Worm (Caenorhabditis elegans) whole organism, L4 larva: ENCODE data around the gene Y39A1C.1.

ENCODE experiments used
- F44E2.7 ChIP-seq: fragments of 200-800 bp; sonication (Bioruptor generic); IDR thresholded peaks from 2 replicates; pipeline ENCODE4 v2.1.2; 2022; ENCODE audit warnings: missing genetic modification characterization, missing compliant biosample characterization
- T20F7.1 ChIP-seq: fragments of 200-800 bp; sonication (Bioruptor generic); optimal IDR thresholded peaks from 2 replicates; lab custom pipeline; 2018; ENCODE audit warnings: mild to moderate bottlenecking, missing genetic modification characterization, missing compliant biosample characterization
- ZK546.5 ChIP-seq, 2 experiments: sonication (generic microtip); optimal IDR thresholded peaks; 2 replicates each; lab custom pipeline; 2017; ENCODE audit warnings: missing biosample characterization in 2 of 2, missing genetic modification characterization in 2 of 2
- aha-1 ChIP-seq: fragments of 150-350 bp; peaks from one replicate; lab custom pipeline; 2014; ENCODE audit warnings: missing biosample characterization, missing genetic modification characterization
- ama-1 ChIP-seq: fragments of 150-350 bp; optimal IDR thresholded peaks from 2 replicates; lab custom pipeline; 2014; ENCODE audit warnings: inconsistent platforms, mixed read lengths
- ceh-20 ChIP-seq: fragments of 200-800 bp; sonication (Bioruptor generic); IDR thresholded peaks from 2 replicates; pipeline ENCODE4 v1.3.6; 2022; ENCODE audit warnings: missing genetic modification reagents, missing genetic modification characterization, missing compliant biosample characterization
- ceh-62 ChIP-seq: sonication (generic microtip); optimal IDR thresholded peaks from 2 replicates; lab custom pipeline; 2017; ENCODE audit warnings: missing biosample characterization, missing genetic modification characterization
- ctbp-1 ChIP-seq: fragments of 200-800 bp; sonication (Bioruptor generic); IDR thresholded peaks from 2 replicates; pipeline ENCODE4 v1.3.6; 2022; ENCODE audit warnings: missing genetic modification reagents, missing genetic modification characterization, missing compliant biosample characterization
- dpl-1 ChIP-seq: fragments of 150-350 bp; optimal IDR thresholded peaks from 2 replicates; lab custom pipeline; 2014; ENCODE audit warnings: missing biosample characterization, missing genetic modification reagents, missing genetic modification characterization
- egl-43 ChIP-seq: fragments of 200-800 bp; sonication (Bioruptor generic); IDR thresholded peaks from 2 replicates; pipeline ENCODE4 v1.3.6; 2022; ENCODE audit warnings: missing genetic modification reagents, missing genetic modification characterization, missing compliant biosample characterization
- fkh-10 ChIP-seq: fragments of 150-350 bp; optimal IDR thresholded peaks from 2 replicates; lab custom pipeline; 2014; ENCODE audit warnings: missing biosample characterization, missing genetic modification reagents, missing genetic modification characterization
- hlh-11 ChIP-seq: fragments of 200-800 bp; sonication (Bioruptor generic); optimal IDR thresholded peaks from 2 replicates; lab custom pipeline; 2018; ENCODE audit warnings: mild to moderate bottlenecking, missing genetic modification characterization, missing compliant biosample characterization
- hlh-30 ChIP-seq: sonication (generic microtip); optimal IDR thresholded peaks from 2 replicates; lab custom pipeline; 2017; ENCODE audit warnings: antibody characterized with exemption, mild to moderate bottlenecking, missing genetic modification characterization, missing compliant biosample characterization; ENCODE audit not compliant: insufficient read depth
- hmg-1.1 ChIP-seq: fragments of 200-800 bp; sonication (Bioruptor generic); IDR thresholded peaks from 2 replicates; pipeline ENCODE4 v1.3.6; 2022; ENCODE audit warnings: missing genetic modification reagents, missing genetic modification characterization, missing compliant biosample characterization
- jun-1 ChIP-seq: fragments of 150-350 bp; optimal IDR thresholded peaks from 2 replicates; lab custom pipeline; 2014; ENCODE audit warnings: missing biosample characterization, missing genetic modification reagents, missing genetic modification characterization
- lim-7 ChIP-seq: fragments of 200-800 bp; sonication (Bioruptor generic); IDR thresholded peaks from 2 replicates; pipeline ENCODE4 v1.3.6; 2022; ENCODE audit warnings: missing genetic modification characterization, missing compliant biosample characterization
- lin-13 ChIP-seq: fragments of 150-350 bp; optimal IDR thresholded peaks from 2 replicates; lab custom pipeline; 2014; ENCODE audit warnings: missing biosample characterization, missing genetic modification reagents, missing genetic modification characterization
- lin-29 ChIP-seq: fragments of 200-800 bp; sonication (Bioruptor generic); IDR thresholded peaks from 2 replicates; pipeline ENCODE4 v1.3.6; 2022; ENCODE audit warnings: missing genetic modification reagents, missing genetic modification characterization, missing compliant biosample characterization
- lin-38 ChIP-seq: fragments of 200-800 bp; sonication (Bioruptor generic); IDR thresholded peaks from 2 replicates; pipeline ENCODE4 v1.3.6; 2022; ENCODE audit warnings: missing genetic modification reagents, missing genetic modification characterization, missing compliant biosample characterization
- lin-39 ChIP-seq: fragments of 150-350 bp; optimal IDR thresholded peaks from 2 replicates; lab custom pipeline; 2014; ENCODE audit warnings: missing biosample characterization, missing genetic modification reagents, missing genetic modification characterization
- lsy-2 ChIP-seq, 2 experiments: fragments of 150-350 bp in 1 of 2; sonication (generic microtip) in 1 of 2; optimal IDR thresholded peaks; 2 replicates each; lab custom pipeline; 2014 to 2017; ENCODE audit warnings: missing biosample characterization in 2 of 2, missing genetic modification characterization in 2 of 2
- mdl-1 ChIP-seq, 2 experiments: fragments of 150-350 bp in 1 of 2; sonication (generic microtip) in 1 of 2; optimal IDR thresholded peaks; 2 replicates each; lab custom pipeline; 2014 to 2017; ENCODE audit warnings: missing biosample characterization in 2 of 2, missing genetic modification characterization in 2 of 2
- mep-1 ChIP-seq: fragments of 150-350 bp; sonication (generic microtip); optimal IDR thresholded peaks from 3 replicates; lab custom pipeline; 2014; ENCODE audit warnings: missing biosample characterization, missing genetic modification characterization
- mes-2 ChIP-seq: sonication (generic microtip); optimal IDR thresholded peaks from 2 replicates; lab custom pipeline; 2016; ENCODE audit warnings: missing genotype, mild to moderate bottlenecking, missing genetic modification characterization, missing compliant biosample characterization; ENCODE audit not compliant: poor library complexity, severe bottlenecking
- nhr-102 ChIP-seq: sonication (generic microtip); optimal IDR thresholded peaks from 2 replicates; lab custom pipeline; 2016; ENCODE audit warnings: mild to moderate bottlenecking, missing genetic modification characterization, moderate library complexity, missing compliant biosample characterization
- nhr-11 ChIP-seq: fragments of 150-350 bp; optimal IDR thresholded peaks from 2 replicates; lab custom pipeline; 2014; ENCODE audit warnings: missing biosample characterization, missing genetic modification characterization
- nhr-42 ChIP-seq: fragments of 200-800 bp; sonication (Bioruptor generic); IDR thresholded peaks from 2 replicates; pipeline ENCODE4 v1.3.6; 2022; ENCODE audit warnings: missing genetic modification characterization, missing compliant biosample characterization
- nhr-6 ChIP-seq: fragments of 150-350 bp; optimal IDR thresholded peaks from 2 replicates; lab custom pipeline; 2014; ENCODE audit warnings: missing biosample characterization, missing genetic modification characterization
- nhr-77 ChIP-seq: fragments of 150-350 bp; optimal IDR thresholded peaks from 2 replicates; lab custom pipeline; 2014; ENCODE audit warnings: missing biosample characterization, missing genetic modification characterization
- php-3 ChIP-seq: fragments of 200-800 bp; sonication (Bioruptor generic); IDR thresholded peaks from 2 replicates; pipeline ENCODE4 v1.3.6; 2022; ENCODE audit warnings: missing genetic modification reagents, missing genetic modification characterization, missing compliant biosample characterization
- rbr-2 ChIP-seq: sonication (generic microtip); optimal IDR thresholded peaks from 2 replicates; lab custom pipeline; 2016; ENCODE audit warnings: missing genotype, missing genetic modification characterization, missing compliant biosample characterization
- saeg-2 ChIP-seq: fragments of 200-800 bp; sonication (Bioruptor generic); IDR thresholded peaks from 2 replicates; pipeline ENCODE4 v1.3.6; 2022; ENCODE audit warnings: missing genetic modification reagents, missing genetic modification characterization, missing compliant biosample characterization
- sdz-12 ChIP-seq: fragments of 200-800 bp; sonication (Bioruptor generic); optimal IDR thresholded peaks from 2 replicates; lab custom pipeline; 2018; ENCODE audit warnings: mild to moderate bottlenecking, missing genetic modification characterization, missing compliant biosample characterization
- set-16 ChIP-seq: fragments of 200-800 bp; sonication (Bioruptor generic); IDR thresholded peaks from 2 replicates; pipeline ENCODE4 v1.3.6; 2022; ENCODE audit warnings: missing genetic modification reagents, missing genetic modification characterization, missing compliant biosample characterization
- unc-62 ChIP-seq, 3 experiments: fragments of 150-350 bp in 1 of 3; sonication (generic microtip); optimal IDR thresholded peaks in 2 of 3; peaks in 1 of 3; 1 replicate in 1 of 3; 2 replicates in 2 of 3; lab custom pipeline; 2014 to 2017; ENCODE audit warnings: missing biosample characterization in 3 of 3, missing genetic modification characterization in 3 of 3, missing genetic modification reagents in 3 of 3, missing genotype in 1 of 3
- zag-1 ChIP-seq: fragments of 150-350 bp; optimal IDR thresholded peaks from 2 replicates; lab custom pipeline; 2014; ENCODE audit warnings: missing biosample characterization, missing genetic modification characterization
- zfp-3 ChIP-seq: fragments of 200-800 bp; sonication (Bioruptor generic); conservative IDR thresholded peaks from 2 replicates; pipeline ENCODE4 v1.3.6; 2022; ENCODE audit warnings: missing genetic modification reagents, missing genetic modification characterization, missing compliant biosample characterization

Gene Y39A1C.1

DNA sequence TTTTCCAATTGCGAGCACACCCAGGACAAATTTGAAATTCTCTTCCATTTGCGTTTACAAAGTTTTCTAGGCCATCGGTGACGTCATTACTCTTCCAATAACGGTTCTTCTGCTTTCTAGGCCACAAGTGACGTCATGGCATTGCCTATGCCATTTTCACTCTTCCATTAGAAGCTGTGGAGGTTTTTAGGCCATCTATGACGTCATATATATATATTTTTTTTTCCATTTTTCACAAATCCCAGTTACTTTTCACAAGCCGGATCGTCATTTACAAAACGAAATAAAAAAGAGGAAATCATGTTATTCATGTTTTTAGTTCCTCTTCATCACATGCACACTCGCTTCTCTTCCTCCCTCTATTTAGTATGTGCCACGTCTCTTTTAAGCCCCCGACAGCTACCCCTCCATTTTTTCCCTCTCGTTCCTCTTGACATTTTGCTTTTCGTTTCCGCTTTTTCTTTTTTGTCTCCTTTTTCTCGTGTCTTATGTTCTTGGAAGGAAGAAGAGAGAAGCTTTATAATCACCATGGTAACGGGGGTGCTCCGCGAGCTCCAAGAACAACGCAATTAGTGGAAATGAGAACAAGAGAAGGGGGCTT, 47.9 kb downstream of the Y39A1C.1 start:
- TF ChIP-seq zag-1 (tag; lab: Kevin White, UChicago) (no peak), mes-2 (tag; lab: Kevin White, UChicago) (peak; percentile 1), sdz-12 (no peak), ama-1 (lab: Kevin White, UChicago) (no peak), hlh-30 (tag; lab: Kevin White, UChicago) (peak; percentile 67), unc-62 (GFP tag; optimal IDR thresholded peaks at IDR 0.05 in 1 of 2; lab: Kevin White, UChicago) (peak in 1 of 2 experiments; percentile 78), unc-62 (tag; optimal IDR thresholded peaks at IDR 0.05; lab: Kevin White, UChicago) (no peak), mep-1 (tag; lab: Kevin White, UChicago) (peak; percentile 47), hmg-1.1 (0 out of 2 replicates have a peak, but pooled peaks have one; percentile 20), rbr-2 (tag; lab: Kevin White, UChicago) (peak; percentile 46), saeg-2 (GFP tag; lab: Robert Waterston, UW) (no peak), nhr-42 (GFP tag; lab: Robert Waterston, UW) (no peak), zfp-3 (GFP tag; lab: Robert Waterston, UW) (no peak), lsy-2 (tag; optimal IDR thresholded peaks at IDR 0.05; lab: Kevin White, UChicago) (peak in 1 of 2 experiments; percentile 55), mdl-1 (tag; optimal IDR thresholded peaks at IDR 0.05; lab: Kevin White, UChicago) (peak in 1 of 2 experiments; percentile 57), F44E2.7 (no peak), fkh-10 (GFP tag; lab: Kevin White, UChicago) (peak; percentile 76), jun-1 (no peak), ceh-62 (no peak), nhr-11 (tag; lab: Kevin White, UChicago) (peak; percentile 77), lin-29 (GFP tag; lab: Robert Waterston, UW) (no peak)

- TF ChIP-seq aha-1 (tag; lab: Kevin White, UChicago) = peak; percentile 68
- no peak for TF ChIP-seq sdz-12
- no peak for TF ChIP-seq T20F7.1 (GFP tag; lab: Kevin White, UChicago)
- no peak for TF ChIP-seq lim-7 (GFP tag; lab: Robert Waterston, UW)
- TF ChIP-seq mep-1 (tag; lab: Kevin White, UChicago) = peak; percentile 38
- no peak for TF ChIP-seq ceh-20
Observed at ce11 chrIII:10904320-10904961, 49.2 kb downstream of the Y39A1C.1 start.

ce11 chrIII:10905112-10905511, 49.9 kb downstream of the Y39A1C.1 start:
- peak; percentile 32 for TF ChIP-seq lin-38 (GFP tag; lab: Robert Waterston, UW)
- TF ChIP-seq hlh-30 (tag; lab: Kevin White, UChicago) = peak; percentile 40
- peak; percentile 18 for TF ChIP-seq hlh-11 (tag; lab: Kevin White, UChicago)
- peak in 1 of 2 experiments; percentile 1 for TF ChIP-seq mdl-1 (tag; optimal IDR thresholded peaks at IDR 0.05; lab: Kevin White, UChicago)
- peak in 1 of 2 experiments; percentile 48 for TF ChIP-seq lsy-2 (tag; optimal IDR thresholded peaks at IDR 0.05; lab: Kevin White, UChicago)
- TF ChIP-seq lin-39 = no peak
- TF ChIP-seq set-16 = peak; percentile 33; the same call in 1 of the 2 replicates
- no peak for TF ChIP-seq php-3 (GFP tag; lab: Robert Waterston, UW)
- peak; percentile 13 for TF ChIP-seq rbr-2 (tag; lab: Kevin White, UChicago)
- no peak for TF ChIP-seq ZK546.5 (tag; optimal IDR thresholded peaks at IDR 0.05; lab: Kevin White, UChicago)
- no peak for TF ChIP-seq ama-1 (lab: Kevin White, UChicago)
- TF ChIP-seq lin-13 (GFP tag; lab: Kevin White, UChicago) = no peak
- TF ChIP-seq mep-1 (tag; lab: Kevin White, UChicago) = peak; percentile 50
- no peak for TF ChIP-seq nhr-77 (tag; lab: Kevin White, UChicago)
- peak; percentile 42 for TF ChIP-seq hmg-1.1
- 0 out of 2 replicates have a peak, but pooled peaks have one; percentile 43 for TF ChIP-seq egl-43 (GFP tag; lab: Robert Waterston, UW)
- peak; percentile 100 for TF ChIP-seq aha-1 (tag; lab: Kevin White, UChicago)
- TF ChIP-seq unc-62 (GFP tag; optimal IDR thresholded peaks at IDR 0.05 in 1 of 2; lab: Kevin White, UChicago) = peak in 1 of 2 experiments; percentile 30
- TF ChIP-seq unc-62 (tag; optimal IDR thresholded peaks at IDR 0.05; lab: Kevin White, UChicago) = no peak
- TF ChIP-seq ctbp-1 = 0 out of 2 replicates have a peak, but pooled peaks have one; percentile 30
- no peak for TF ChIP-seq nhr-102 (tag; lab: Kevin White, UChicago)
- TF ChIP-seq T20F7.1 (GFP tag; lab: Kevin White, UChicago) = no peak
- TF ChIP-seq nhr-6 (tag; lab: Kevin White, UChicago) = no peak
- TF ChIP-seq dpl-1 (GFP tag; lab: Kevin White, UChicago) = peak; percentile 18
